Worm (Caenorhabditis elegans) whole organism, midembryonic: ENCODE results near the gene prk-1.
A peak's percentile ranks its signal among the peaks of the same experiment; 100 is the strongest.

Experiments used
- T22C8.4 ChIP-seq: fragments of 200-800 bp; sonication (Bioruptor generic); IDR thresholded peaks from 2 replicates; pipeline ENCODE4 v1.3.6; 2022; ENCODE audit warnings: missing genetic modification characterization, missing compliant biosample characterization
- cog-1 ChIP-seq: sonication (generic microtip); optimal IDR thresholded peaks from 2 replicates; lab custom pipeline; 2016; ENCODE audit warnings: missing genetic modification characterization, missing compliant biosample characterization
- flt-1 ChIP-seq: fragments of 200-800 bp; sonication (Bioruptor generic); IDR thresholded peaks from 2 replicates; pipeline ENCODE4 v1.3.6; 2022; ENCODE audit warnings: missing genetic modification characterization, missing compliant biosample characterization
- klf-2 ChIP-seq: fragments of 200-800 bp; sonication (Bioruptor generic); conservative IDR thresholded peaks from 2 replicates; pipeline ENCODE4 v1.3.6; 2022; ENCODE audit warnings: missing genetic modification reagents, missing genetic modification characterization, missing compliant biosample characterization
- med-1 ChIP-seq: sonication (generic microtip); optimal IDR thresholded peaks from 2 replicates; lab custom pipeline; 2017; ENCODE audit warnings: missing genetic modification characterization, mild to moderate bottlenecking, missing compliant biosample characterization, antibody characterized with exemption, missing genetic modification reagents; ENCODE audit not compliant: insufficient read depth
- ref-1 ChIP-seq: fragments of 200-800 bp; sonication (Bioruptor generic); conservative IDR thresholded peaks from 2 replicates; pipeline ENCODE4 v1.3.6; 2022; ENCODE audit warnings: missing genetic modification reagents, missing genetic modification characterization, missing compliant biosample characterization
- tab-1 ChIP-seq: fragments of 200-800 bp; sonication (Bioruptor generic); IDR thresholded peaks from 2 replicates; pipeline ENCODE4 v1.3.6; 2022; ENCODE audit warnings: missing genetic modification characterization, missing compliant biosample characterization
- ztf-23 ChIP-seq: fragments of 200-800 bp; sonication (Bioruptor generic); IDR thresholded peaks from 2 replicates; pipeline ENCODE4 v1.3.6; 2022; ENCODE audit warnings: missing genetic modification reagents, missing genetic modification characterization, missing compliant biosample characterization
- ztf-29 ChIP-seq: fragments of 200-800 bp; sonication (Bioruptor generic); IDR thresholded peaks from 2 replicates; pipeline ENCODE4 v1.3.6; 2022; ENCODE audit warnings: missing genetic modification reagents, missing genetic modification characterization, missing compliant biosample characterization

prk-1 gene

DNA sequence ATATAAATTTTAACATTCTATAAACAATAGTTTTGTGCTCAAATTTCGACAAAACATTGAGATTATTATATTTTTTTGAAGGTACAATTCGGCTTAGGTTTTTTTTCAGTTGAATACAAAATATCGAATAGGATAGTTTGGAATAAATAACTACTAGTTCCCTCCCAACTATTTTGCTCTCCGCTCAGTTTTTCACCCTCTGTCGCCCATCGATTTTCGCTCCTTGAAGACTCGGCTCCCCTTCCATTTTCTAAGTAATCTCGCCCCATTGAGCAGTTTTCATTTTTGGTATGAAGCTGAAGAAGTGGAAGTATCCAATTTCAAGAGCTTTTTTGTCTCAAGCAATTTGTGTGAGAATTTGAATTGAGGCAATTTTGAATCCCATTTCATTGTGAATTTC, 16.3 kb upstream of the prk-1 start, which contains the start of gene F31E3.2:
Gene F31E3.2, plus strand, starts transcription at position 301 of the 400 bp plus-strand sequence.
- TF ChIP-seq ztf-29 (GFP tag; lab: Robert Waterston, UW) (no peak), ref-1 (GFP tag; lab: Robert Waterston, UW) (no peak), klf-2 (GFP tag; lab: Robert Waterston, UW) (no peak), med-1 (GFP tag; lab: Kevin White, UChicago) (no peak), T22C8.4 (GFP tag; lab: Robert Waterston, UW) (no peak), ztf-23 (GFP tag; lab: Robert Waterston, UW) (no peak), flt-1 (GFP tag; lab: Robert Waterston, UW) (no peak), tab-1 (no peak)

DNA sequence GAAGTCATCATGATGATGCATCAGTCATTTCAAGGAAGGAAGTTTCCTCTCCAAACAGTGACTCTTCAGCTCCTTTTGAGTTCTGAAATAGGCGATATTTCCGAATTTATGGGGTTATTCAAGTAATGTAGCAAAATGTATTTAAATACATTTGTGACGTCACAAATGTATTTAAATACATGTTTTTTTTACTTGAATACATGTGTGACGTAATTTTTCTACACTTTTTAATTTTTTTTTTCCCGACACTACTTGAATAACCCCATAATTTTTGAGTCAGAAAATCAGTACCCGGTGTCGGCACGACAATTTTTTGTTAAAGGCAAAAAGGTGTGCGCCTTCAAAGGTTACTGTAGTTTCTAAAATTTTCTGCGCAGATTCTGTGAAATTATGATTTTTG, 15.0 kb upstream of the prk-1 start:
- TF ChIP-seq flt-1 (GFP tag; lab: Robert Waterston, UW), result no peak
- TF ChIP-seq ztf-29 (GFP tag; lab: Robert Waterston, UW), result no peak
- TF ChIP-seq ref-1 (GFP tag; lab: Robert Waterston, UW), result no peak
- TF ChIP-seq cog-1 (tag; lab: Kevin White, UChicago), result no peak
- no peak for TF ChIP-seq ztf-23 (GFP tag; lab: Robert Waterston, UW)
- no peak for TF ChIP-seq tab-1
- no peak for TF ChIP-seq T22C8.4 (GFP tag; lab: Robert Waterston, UW)
- no peak for TF ChIP-seq med-1 (GFP tag; lab: Kevin White, UChicago)
- no peak for TF ChIP-seq klf-2 (GFP tag; lab: Robert Waterston, UW)

DNA sequence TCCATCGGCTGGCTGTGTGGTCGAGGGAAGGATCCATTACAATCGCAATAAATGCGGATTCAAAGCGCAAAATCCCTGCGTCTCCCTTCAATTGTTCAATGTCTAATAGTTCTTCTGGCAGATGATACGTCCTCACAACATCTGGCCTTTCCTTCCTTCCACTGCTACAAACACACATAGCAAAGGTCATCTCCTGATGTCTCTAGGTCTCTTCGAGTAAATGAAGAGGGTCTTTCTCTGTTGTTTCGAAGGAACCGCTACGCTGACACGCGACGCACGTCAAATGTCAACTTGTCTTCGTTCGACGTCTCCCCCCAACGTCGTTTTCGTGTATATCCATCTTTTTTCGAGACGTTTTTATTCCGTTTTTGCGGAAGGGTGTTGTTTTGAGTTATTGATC, 11.1 kb upstream of the prk-1 start:
- TF ChIP-seq flt-1 (GFP tag; lab: Robert Waterston, UW) (0 out of 2 replicates have a peak, but pooled peaks have one; percentile 5), ztf-23 (GFP tag; lab: Robert Waterston, UW) (0 out of 2 replicates have a peak, but pooled peaks have one; percentile 56), med-1 (GFP tag; lab: Kevin White, UChicago) (no peak), klf-2 (GFP tag; lab: Robert Waterston, UW) (no peak), tab-1 (no peak), cog-1 (tag; lab: Kevin White, UChicago) (peak; percentile 85), ref-1 (GFP tag; lab: Robert Waterston, UW) (no peak), ztf-29 (GFP tag; lab: Robert Waterston, UW) (no peak), T22C8.4 (GFP tag; lab: Robert Waterston, UW) (no peak)

DNA sequence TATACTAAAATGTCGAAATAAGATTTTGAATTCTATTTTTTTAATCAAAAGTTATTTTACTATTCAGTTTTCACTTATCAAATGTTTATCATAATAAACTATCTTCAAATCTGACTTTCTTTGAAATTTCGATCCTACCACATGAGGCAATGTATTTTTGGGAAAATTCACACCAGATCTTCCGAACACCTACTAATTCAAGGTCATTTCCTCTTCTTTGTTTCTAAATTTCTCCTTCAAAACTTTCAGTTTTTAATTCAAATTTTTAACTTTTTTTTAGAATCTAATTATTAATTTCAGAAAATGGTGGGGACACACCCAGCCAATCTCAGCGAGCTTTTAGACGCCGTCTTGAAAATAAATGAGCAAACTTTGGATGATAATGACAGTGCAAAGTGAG, 10.4 kb upstream of the prk-1 start, which contains the start of gene ceh-20:
Gene ceh-20, plus strand, starts transcription at position 301 of the 400 bp plus-strand sequence.
- TF ChIP-seq klf-2 (GFP tag; lab: Robert Waterston, UW) (no peak), cog-1 (tag; lab: Kevin White, UChicago) (no peak), ztf-23 (GFP tag; lab: Robert Waterston, UW) (no peak), ztf-29 (GFP tag; lab: Robert Waterston, UW) (no peak), T22C8.4 (GFP tag; lab: Robert Waterston, UW) (no peak), ref-1 (GFP tag; lab: Robert Waterston, UW) (no peak), tab-1 (no peak), med-1 (GFP tag; lab: Kevin White, UChicago) (no peak), flt-1 (GFP tag; lab: Robert Waterston, UW) (no peak)

ce11 chrIII:6981989-6982553, 7.9 kb upstream of the prk-1 start, which contains the start of gene F31E3.6:
Gene F31E3.6, plus strand, starts transcription at chrIII:6982081.
- TF ChIP-seq flt-1 (GFP tag; lab: Robert Waterston, UW), result peak; percentile 30; the same call in 1 of the 2 replicates

- TF ChIP-seq ztf-29 (GFP tag; lab: Robert Waterston, UW) (no peak), med-1 (GFP tag; lab: Kevin White, UChicago) (no peak), T22C8.4 (GFP tag; lab: Robert Waterston, UW) (no peak), klf-2 (GFP tag; lab: Robert Waterston, UW) (no peak), cog-1 (tag; lab: Kevin White, UChicago) (no peak), ztf-23 (GFP tag; lab: Robert Waterston, UW) (no peak), ref-1 (GFP tag; lab: Robert Waterston, UW) (no peak)
These were observed 1.9 kb upstream of the prk-1 start for ce11 chrIII:6988060-6988459.

- TF ChIP-seq ztf-23 (GFP tag; lab: Robert Waterston, UW) (no peak), T22C8.4 (GFP tag; lab: Robert Waterston, UW) (no peak), med-1 (GFP tag; lab: Kevin White, UChicago) (no peak), tab-1 (no peak), flt-1 (GFP tag; lab: Robert Waterston, UW) (no peak), klf-2 (GFP tag; lab: Robert Waterston, UW) (no peak), ref-1 (GFP tag; lab: Robert Waterston, UW) (no peak), cog-1 (tag; lab: Kevin White, UChicago) (no peak), ztf-29 (GFP tag; lab: Robert Waterston, UW) (no peak)
These were observed 767 bp upstream of the prk-1 start for ce11 chrIII:6989201-6989600.

DNA sequence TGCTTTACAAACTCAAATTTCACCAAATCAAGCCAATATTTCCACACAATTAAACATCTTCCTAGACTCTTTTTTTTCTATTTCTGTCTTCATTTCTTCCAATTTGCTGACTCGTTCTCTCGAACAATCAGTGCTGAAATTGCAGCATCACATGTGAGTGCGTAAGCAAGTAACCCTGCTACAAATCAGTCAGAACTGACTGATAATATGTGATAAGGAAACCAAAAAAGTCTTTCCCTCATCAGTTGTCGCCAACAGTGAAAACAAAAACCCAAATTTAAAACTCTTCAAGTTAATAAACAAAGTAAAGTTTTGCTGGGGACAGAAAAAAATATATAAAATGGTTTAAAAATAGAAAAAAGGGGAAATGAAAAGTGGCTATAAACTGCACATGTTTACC, 1.5 kb downstream of the prk-1 start:
- TF ChIP-seq flt-1 (GFP tag; lab: Robert Waterston, UW), result no peak
- no peak for TF ChIP-seq cog-1 (tag; lab: Kevin White, UChicago)
- no peak for TF ChIP-seq med-1 (GFP tag; lab: Kevin White, UChicago)
- no peak for TF ChIP-seq ref-1 (GFP tag; lab: Robert Waterston, UW)
- no peak for TF ChIP-seq ztf-29 (GFP tag; lab: Robert Waterston, UW)
- TF ChIP-seq tab-1, result no peak
- no peak for TF ChIP-seq klf-2 (GFP tag; lab: Robert Waterston, UW)
- TF ChIP-seq ztf-23 (GFP tag; lab: Robert Waterston, UW), result no peak
- TF ChIP-seq T22C8.4 (GFP tag; lab: Robert Waterston, UW), result no peak

- no peak for TF ChIP-seq ztf-23 (GFP tag; lab: Robert Waterston, UW)
- no peak for TF ChIP-seq med-1 (GFP tag; lab: Kevin White, UChicago)
- TF ChIP-seq tab-1, result no peak
- TF ChIP-seq cog-1 (tag; lab: Kevin White, UChicago), result no peak
- no peak for TF ChIP-seq ref-1 (GFP tag; lab: Robert Waterston, UW)
- TF ChIP-seq T22C8.4 (GFP tag; lab: Robert Waterston, UW), result no peak
- no peak for TF ChIP-seq ztf-29 (GFP tag; lab: Robert Waterston, UW)
- no peak for TF ChIP-seq klf-2 (GFP tag; lab: Robert Waterston, UW)
- no peak for TF ChIP-seq flt-1 (GFP tag; lab: Robert Waterston, UW)
These were observed 2.5 kb downstream of the prk-1 start for ce11 chrIII:6992496-6992895.
